Worm (Caenorhabditis elegans) whole organism, mixed stage, embryonic: ENCODE data around the gene C03G6.21.

Experiments used
- nhr-28 ChIP-seq: fragments of 150-350 bp; optimal IDR thresholded peaks from 2 replicates; lab custom pipeline; 2014; ENCODE audit warnings: missing biosample characterization, missing genetic modification characterization
- nhr-76 ChIP-seq: sonication (generic microtip); optimal IDR thresholded peaks from 2 replicates; lab custom pipeline; 2017; ENCODE audit warnings: missing biosample characterization, missing genetic modification characterization
- pha-4 ChIP-seq: fragments of 150-350 bp; optimal IDR thresholded peaks from 2 replicates; lab custom pipeline; 2018; ENCODE audit warnings: missing biosample characterization, missing genetic modification reagents, missing genetic modification characterization

ce11 chrV:7364951-7365350 lies 8.4 kb upstream of the C03G6.21 start, which contains the start of gene exc-13:
- TF ChIP-seq nhr-76 (tag; lab: Kevin White, UChicago) (no peak), nhr-28 (tag; lab: Kevin White, UChicago) (no peak), pha-4 (tag; lab: Kevin White, UChicago) (no peak)
